Worm (Caenorhabditis elegans) whole organism, early embryonic: Measurements from ENCODE around the gene C06E1.9.

Experiments used
- B0310.2 ChIP-seq: sonication (generic microtip); optimal IDR thresholded peaks from 2 replicates; lab custom pipeline; 2016; ENCODE audit warnings: mild to moderate bottlenecking, missing genetic modification characterization, missing compliant biosample characterization
- F13C5.2 ChIP-seq: sonication (generic microtip); optimal IDR thresholded peaks from 2 replicates; lab custom pipeline; 2017; ENCODE audit warnings: mild to moderate bottlenecking, missing genetic modification characterization, inconsistent platforms, missing compliant biosample characterization
- aly-1 ChIP-seq: sonication (generic microtip); optimal IDR thresholded peaks from 2 replicates; lab custom pipeline; 2016; ENCODE audit warnings: missing genetic modification characterization, missing compliant biosample characterization
- ama-1 ChIP-seq: fragments of 150-350 bp; optimal IDR thresholded peaks from 2 replicates; lab custom pipeline; 2014
- ceh-13 ChIP-seq: fragments of 200-800 bp; sonication (Bioruptor generic); optimal IDR thresholded peaks from 2 replicates; lab custom pipeline; 2018; ENCODE audit warnings: mild to moderate bottlenecking, missing genetic modification characterization, missing compliant biosample characterization
- ceh-36 ChIP-seq: sonication (generic microtip); optimal IDR thresholded peaks from 2 replicates; lab custom pipeline; 2016; ENCODE audit warnings: missing genetic modification characterization, inconsistent platforms, missing compliant biosample characterization
- ets-7 ChIP-seq: sonication (generic microtip); optimal IDR thresholded peaks from 2 replicates; lab custom pipeline; 2016; ENCODE audit warnings: missing genotype, missing genetic modification characterization, missing compliant biosample characterization
- flt-1 ChIP-seq: fragments of 200-800 bp; sonication (Bioruptor generic); IDR thresholded peaks from 2 replicates; pipeline ENCODE4 v1.3.6; 2022; ENCODE audit warnings: missing genetic modification characterization, missing compliant biosample characterization
- hmbx-1 ChIP-seq: sonication (generic microtip); optimal IDR thresholded peaks from 2 replicates; lab custom pipeline; 2016; ENCODE audit warnings: mild to moderate bottlenecking, missing genetic modification characterization, missing compliant biosample characterization
- pes-1 ChIP-seq: fragments of 200-800 bp; sonication (Bioruptor generic); IDR thresholded peaks from 2 replicates; pipeline ENCODE4 v1.3.6; 2022; ENCODE audit warnings: missing genetic modification reagents, missing genetic modification characterization, missing compliant biosample characterization
- scrt-1 ChIP-seq: fragments of 200-800 bp; sonication (Bioruptor generic); IDR thresholded peaks from 2 replicates; pipeline ENCODE4 v1.3.6; 2022; ENCODE audit warnings: missing genetic modification characterization, missing compliant biosample characterization
- sea-1 ChIP-seq: fragments of 200-800 bp; sonication (Bioruptor generic); conservative IDR thresholded peaks from 2 replicates; pipeline ENCODE4 v1.3.6; 2022; ENCODE audit warnings: missing genetic modification characterization, missing compliant biosample characterization
- tbx-37 ChIP-seq: fragments of 200-800 bp; sonication (Bioruptor generic); conservative IDR thresholded peaks from 2 replicates; pipeline ENCODE4 v1.3.6; 2022; ENCODE audit warnings: missing genetic modification reagents, missing genetic modification characterization, missing compliant biosample characterization
- tra-4 ChIP-seq: sonication (generic microtip); optimal IDR thresholded peaks from 2 replicates; lab custom pipeline; 2017; ENCODE audit warnings: missing genetic modification characterization, missing compliant biosample characterization

DNA sequence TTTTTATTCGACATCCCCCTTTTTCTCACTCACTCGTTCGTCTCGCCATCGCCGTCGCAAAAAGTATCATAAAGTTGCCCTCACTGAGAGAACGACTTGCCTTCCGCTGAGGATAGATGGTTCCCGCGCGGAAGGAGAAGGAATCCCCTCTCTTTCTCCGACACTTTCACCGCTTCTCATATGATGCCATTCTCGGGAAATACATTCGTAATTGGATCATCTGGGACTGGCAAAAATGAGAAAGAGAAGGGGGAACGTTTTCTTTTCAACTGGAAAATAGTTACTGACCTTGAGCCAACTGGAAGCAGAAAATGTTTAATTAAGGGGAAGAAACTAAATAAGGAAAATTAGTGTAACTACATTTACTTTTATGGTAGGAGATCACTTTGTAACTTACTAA, 37.7 kb downstream of the C06E1.9 start:
- TF ChIP-seq ama-1 (lab: Kevin White, UChicago) (no peak), ets-7 (tag; lab: Kevin White, UChicago) (no peak), tbx-37 (no peak), flt-1 (GFP tag; lab: Robert Waterston, UW) (no peak), pes-1 (GFP tag; lab: Robert Waterston, UW) (no peak), F13C5.2 (no peak), scrt-1 (GFP tag; lab: Robert Waterston, UW) (no peak), B0310.2 (tag; lab: Kevin White, UChicago) (no peak), aly-1 (tag; lab: Kevin White, UChicago) (no peak), hmbx-1 (no peak), ceh-36 (tag; lab: Kevin White, UChicago) (no peak), ceh-13 (GFP tag; lab: Kevin White, UChicago) (no peak), sea-1 (GFP tag; lab: Robert Waterston, UW) (no peak), tra-4 (tag; lab: Kevin White, UChicago) (no peak)
